Fruit fly (Drosophila melanogaster): Measurements from ENCODE around the gene pip.

Gene pip

dm6 chr3L:19326029-19326428, 11.4 kb downstream of the pip start (continued):
- TF ChIP-seq dysf (GFP tag; IDR thresholded peaks at IDR 0.05) (0 out of 3 replicates have a peak, but pooled peaks have one; percentile 36), odd (GFP tag; optimal IDR thresholded peaks at IDR 0.05) (no peak), Mrtf (GFP tag; IDR thresholded peaks at IDR 0.05) (no peak), dati (GFP tag; IDR thresholded peaks at IDR 0.05) (no peak), CG30020 (tag; optimal IDR thresholded peaks at IDR 0.05) (no peak), Gsc (GFP tag; IDR thresholded peaks at IDR 0.05) (no peak), CG9817 (tag; optimal IDR thresholded peaks at IDR 0.05) (peak; percentile 12), PHDP (tag; optimal IDR thresholded peaks at IDR 0.05) (peak; percentile 32), CG31388 (GFP tag; optimal IDR thresholded peaks at IDR 0.05) (no peak), Taf1 (GFP tag; IDR thresholded peaks at IDR 0.05) (no peak), CG5180 (GFP tag; optimal IDR thresholded peaks at IDR 0.05) (no peak), CG4328 (GFP tag; optimal IDR thresholded peaks at IDR 0.05) (no peak), caup (GFP tag; optimal IDR thresholded peaks at IDR 0.05; ENCODE audit: severe bottlenecking) (no peak), CG6272 (GFP tag; IDR thresholded peaks at IDR 0.05) (no peak), zen2 (GFP tag; IDR thresholded peaks at IDR 0.05; ENCODE audit: partially characterized antibody) (no peak), otp (GFP tag; IDR thresholded peaks at IDR 0.05) (no peak), CG3995 (GFP tag; optimal IDR thresholded peaks at IDR 0.05) (no peak), gsb-n (tag; optimal IDR thresholded peaks at IDR 0.05) (peak; percentile 6), CG14710 (tag; optimal IDR thresholded peaks at IDR 0.05) (no peak), CG6683 (GFP tag; optimal IDR thresholded peaks at IDR 0.05) (no peak), CG17802 (tag; optimal IDR thresholded peaks at IDR 0.05) (no peak), NfI (GFP tag; optimal IDR thresholded peaks at IDR 0.05) (no peak), Sin3A (optimal IDR thresholded peaks at IDR 0.05) (no peak), btn (GFP tag; optimal IDR thresholded peaks at IDR 0.05) (no peak), CG17359 (tag; optimal IDR thresholded peaks at IDR 0.05) (peak; percentile 13), tio (GFP tag; optimal IDR thresholded peaks at IDR 0.05) (no peak), Med (GFP tag) (no peak), CG12155 (GFP tag; optimal IDR thresholded peaks at IDR 0.05) (no peak), NFAT (GFP tag; IDR thresholded peaks at IDR 0.05) (no peak), cato (GFP tag; optimal IDR thresholded peaks at IDR 0.05; ENCODE audit: borderline replicate concordance) (no peak), nerfin-1 (tag; optimal IDR thresholded peaks at IDR 0.05) (no peak), CG1832 (GFP tag; optimal IDR thresholded peaks at IDR 0.05) (no peak), nau (GFP tag; optimal IDR thresholded peaks at IDR 0.05) (no peak), Rx (GFP tag; IDR thresholded peaks at IDR 0.05) (no peak), seq (GFP tag; IDR thresholded peaks at IDR 0.05) (no peak; the same call in 1 of the 2 replicates), dm (GFP tag; optimal IDR thresholded peaks at IDR 0.05) (no peak), CG15479 (GFP tag; optimal IDR thresholded peaks at IDR 0.05) (no peak), vfl (GFP tag; optimal IDR thresholded peaks at IDR 0.05) (no peak), stwl (tag; optimal IDR thresholded peaks at IDR 0.05) (no peak), dimm (GFP tag; IDR thresholded peaks at IDR 0.05) (no peak), bab2 (GFP tag; optimal IDR thresholded peaks at IDR 0.05) (no peak), Kr (GFP tag; optimal IDR thresholded peaks at IDR 0.05) (no peak), CG6689 (GFP tag; IDR thresholded peaks at IDR 0.05) (peak; percentile 45; the same call in 1 of the 2 replicates), CG17912 (GFP tag; optimal IDR thresholded peaks at IDR 0.05) (no peak), cwo (GFP tag; optimal IDR thresholded peaks at IDR 0.05) (no peak), CG6654 (GFP tag; optimal IDR thresholded peaks at IDR 0.05) (no peak), CG13894 (tag; optimal IDR thresholded peaks at IDR 0.05) (no peak), CG3838 (GFP tag; optimal IDR thresholded peaks at IDR 0.05) (no peak), Oaz (GFP tag; IDR thresholded peaks at IDR 0.05) (no peak), Hmr (GFP tag; optimal IDR thresholded peaks at IDR 0.05) (no peak), Bgb (GFP tag; IDR thresholded peaks at IDR 0.05; ENCODE audit: partially characterized antibody) (no peak), Atf-2 (GFP tag; optimal IDR thresholded peaks at IDR 0.05) (no peak)
